Fruit fly (Drosophila melanogaster) Kc167 (cell line): Measurements from ENCODE around the gene CG13054.

Experiments used
- Myc ChIP-seq: fragments of >200 bp; optimal IDR thresholded peaks from 2 replicates; lab custom pipeline; 2017; ENCODE audit warnings: missing external identifiers
- Sin3A ChIP-seq: fragments of >200 bp; optimal IDR thresholded peaks from 2 replicates; lab custom pipeline; 2018; ENCODE audit warnings: missing external identifiers
- h ChIP-seq: fragments of >200 bp; optimal IDR thresholded peaks from 3 replicates; lab custom pipeline; 2018; ENCODE audit warnings: missing external identifiers
- insv ChIP-seq: fragments of >200 bp; optimal IDR thresholded peaks from 3 replicates; lab custom pipeline; 2018; ENCODE audit warnings: missing external identifiers
- psq ChIP-seq: fragments of >200 bp; optimal IDR thresholded peaks from 2 replicates; lab custom pipeline; 2017; ENCODE audit warnings: missing external identifiers
- ttk ChIP-seq: sonication (Bioruptor generic); optimal IDR thresholded peaks from 2 replicates; lab custom pipeline; 2017; ENCODE audit warnings: missing external identifiers

The CG13054 gene

dm6 chr3L:16257118-16257627 lies at the start of gene CG13054:
CG13054 (minus strand) TSS chr3L:16257191.
- TF ChIP-seq psq (no peak), insv (no peak), Sin3A (no peak), ttk (lab: Kevin White, UChicago) (no peak), Myc (lab: Kevin White, UChicago) (no peak), h (lab: Kevin White, UChicago) (no peak)

- no peak for TF ChIP-seq psq
- no peak for TF ChIP-seq insv
- no peak for TF ChIP-seq Myc (lab: Kevin White, UChicago)
- no peak for TF ChIP-seq h (lab: Kevin White, UChicago)
- TF ChIP-seq Sin3A: no peak
- no peak for TF ChIP-seq ttk (lab: Kevin White, UChicago)
These were observed 49.0 kb upstream of the CG13054 start, which contains the start of the genes CG13043 and CG13063 for dm6 chr3L:16305820-16306650. CG13043 (minus strand) TSS chr3L:16305870. CG13063 (plus strand) TSS chr3L:16306600.

- TF ChIP-seq h (lab: Kevin White, UChicago) (no peak), insv (no peak), ttk (lab: Kevin White, UChicago) (no peak), Sin3A (no peak), Myc (lab: Kevin White, UChicago) (no peak), psq (no peak)
These were observed 47.0 kb upstream of the CG13054 start, which contains the start of gene CG43249 for dm6 chr3L:16303982-16304381. CG43249 (plus strand) TSS chr3L:16304282.

- TF ChIP-seq Sin3A (no peak), ttk (lab: Kevin White, UChicago) (no peak), psq (no peak), h (lab: Kevin White, UChicago) (no peak), Myc (lab: Kevin White, UChicago) (no peak), insv (no peak)
These were observed 46.1 kb upstream of the CG13054 start, which contains the start of gene CG13044 for dm6 chr3L:16303078-16303477. CG13044 (minus strand) TSS chr3L:16303178.

dm6 chr3L:16301153-16301552 lies 44.2 kb upstream of the CG13054 start, which contains the start of gene CG4982:
CG4982 (plus strand) TSS chr3L:16301453.
- TF ChIP-seq Sin3A: no peak
- no peak for TF ChIP-seq ttk (lab: Kevin White, UChicago)
- TF ChIP-seq Myc (lab: Kevin White, UChicago): no peak
- no peak for TF ChIP-seq h (lab: Kevin White, UChicago)
- TF ChIP-seq psq: no peak
- no peak for TF ChIP-seq insv

- TF ChIP-seq psq (no peak), insv (no peak)
These were observed 38.5 kb upstream of the CG13054 start, which contains the start of gene CG4962 for dm6 chr3L:16295447-16295846. CG4962 (minus strand) TSS chr3L:16295547.

- TF ChIP-seq h (lab: Kevin White, UChicago) (no peak), psq (no peak), Sin3A (no peak), Myc (lab: Kevin White, UChicago) (no peak), insv (no peak)
These were observed 34.7 kb upstream of the CG13054 start for dm6 chr3L:16291678-16292077.

dm6 chr3L:16290850-16291249 lies 33.9 kb upstream of the CG13054 start, which contains the start of gene CG13045:
CG13045 (minus strand) TSS chr3L:16290950.
- TF ChIP-seq psq (no peak), h (lab: Kevin White, UChicago) (no peak), ttk (lab: Kevin White, UChicago) (no peak), Sin3A (no peak)

- TF ChIP-seq ttk (lab: Kevin White, UChicago): no peak
These were observed 32.1 kb upstream of the CG13054 start for dm6 chr3L:16289067-16289466.

dm6 chr3L:16288322-16288721 lies 31.3 kb upstream of the CG13054 start, which contains the start of gene CG13046:
CG13046 (minus strand) TSS chr3L:16288422.
- TF ChIP-seq psq: no peak
- TF ChIP-seq ttk (lab: Kevin White, UChicago): no peak
- no peak for TF ChIP-seq insv
- TF ChIP-seq Sin3A: no peak
- no peak for TF ChIP-seq Myc (lab: Kevin White, UChicago)
- no peak for TF ChIP-seq h (lab: Kevin White, UChicago)

- TF ChIP-seq Sin3A (no peak), insv (no peak), h (lab: Kevin White, UChicago) (no peak), Myc (lab: Kevin White, UChicago) (no peak), ttk (lab: Kevin White, UChicago) (no peak), psq (no peak)
These were observed 29.3 kb upstream of the CG13054 start for dm6 chr3L:16286258-16286657.

dm6 chr3L:16285346-16285911 lies 28.4 kb upstream of the CG13054 start, which contains the start of gene CG13047:
CG13047 (minus strand) TSS chr3L:16285396.
- no peak for TF ChIP-seq Sin3A
- no peak for TF ChIP-seq ttk (lab: Kevin White, UChicago)
- no peak for TF ChIP-seq insv
- TF ChIP-seq psq: no peak
- TF ChIP-seq Myc (lab: Kevin White, UChicago): no peak
- TF ChIP-seq h (lab: Kevin White, UChicago): no peak

- TF ChIP-seq psq (no peak), Sin3A (no peak), ttk (lab: Kevin White, UChicago) (no peak), insv (no peak), Myc (lab: Kevin White, UChicago) (no peak), h (lab: Kevin White, UChicago) (no peak)
These were observed 26.8 kb upstream of the CG13054 start, which contains the start of gene CG13048 for dm6 chr3L:16283821-16284220. CG13048 (minus strand) TSS chr3L:16283921.
